Worm (Caenorhabditis elegans): ENCODE data around the gene grl-9.

The grl-9 gene

DNA sequence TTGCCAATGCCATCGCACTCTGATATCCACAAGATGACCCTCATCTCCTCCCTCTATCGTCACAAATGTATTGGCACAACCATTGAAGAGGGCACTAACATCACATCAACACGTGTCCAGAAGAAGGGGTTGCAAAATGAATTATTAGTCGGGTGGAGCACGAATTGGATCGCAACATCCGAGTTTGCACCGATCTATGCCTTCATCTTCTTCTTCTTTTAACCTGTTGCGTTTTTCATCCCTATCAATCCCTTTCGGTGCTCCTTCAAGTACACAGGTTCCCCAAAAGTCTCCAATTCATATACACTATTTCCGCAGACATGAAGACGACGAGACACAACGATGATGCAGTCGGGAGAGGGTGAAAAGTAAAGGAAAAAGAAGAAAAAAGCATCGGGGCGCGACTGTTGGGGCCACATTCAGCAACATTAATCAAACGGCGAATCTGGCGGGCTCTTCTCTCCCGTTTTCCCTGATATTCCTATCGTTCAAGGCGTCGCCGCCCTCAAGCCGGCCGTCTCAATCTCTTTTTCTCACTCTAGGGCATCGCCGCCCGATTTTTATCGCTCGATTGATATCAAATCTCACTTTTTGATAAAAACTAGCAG, 20.1 kb upstream of the grl-9 start:
- no peak for TF ChIP-seq him-1 (tag; optimal IDR thresholded peaks at IDR 0.05)
- TF ChIP-seq dao-5 (tag; optimal IDR thresholded peaks at IDR 0.05), result no peak
- TF ChIP-seq W03F9.2 (tag; optimal IDR thresholded peaks at IDR 0.05), result no peak

DNA sequence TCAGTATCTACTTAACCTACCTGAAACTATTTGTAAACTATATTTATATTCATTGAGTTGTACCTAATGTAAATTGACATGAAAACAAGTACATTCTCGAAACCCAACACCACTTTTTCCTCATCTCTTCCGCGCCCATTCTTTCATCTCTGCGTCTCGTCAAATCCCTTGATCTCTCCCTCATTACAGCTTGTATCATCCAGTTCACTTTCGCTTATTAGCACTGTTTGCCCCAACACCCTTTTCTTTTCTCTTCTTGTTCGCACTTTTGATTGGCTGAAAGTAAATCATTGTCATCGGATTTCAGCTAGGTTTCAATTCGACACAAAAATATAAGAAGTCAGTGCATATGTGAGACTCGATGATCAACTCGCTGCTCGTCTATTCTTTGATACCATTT, 13.3 kb upstream of the grl-9 start, which contains the start of gene T25F10.3:
T25F10.3 (plus strand) TSS at position 308 of the 400 bp plus-strand sequence.
- no peak for TF ChIP-seq dao-5 (tag; optimal IDR thresholded peaks at IDR 0.05)
- TF ChIP-seq W03F9.2 (tag; optimal IDR thresholded peaks at IDR 0.05), result no peak
- TF ChIP-seq him-1 (tag; optimal IDR thresholded peaks at IDR 0.05), result no peak

DNA sequence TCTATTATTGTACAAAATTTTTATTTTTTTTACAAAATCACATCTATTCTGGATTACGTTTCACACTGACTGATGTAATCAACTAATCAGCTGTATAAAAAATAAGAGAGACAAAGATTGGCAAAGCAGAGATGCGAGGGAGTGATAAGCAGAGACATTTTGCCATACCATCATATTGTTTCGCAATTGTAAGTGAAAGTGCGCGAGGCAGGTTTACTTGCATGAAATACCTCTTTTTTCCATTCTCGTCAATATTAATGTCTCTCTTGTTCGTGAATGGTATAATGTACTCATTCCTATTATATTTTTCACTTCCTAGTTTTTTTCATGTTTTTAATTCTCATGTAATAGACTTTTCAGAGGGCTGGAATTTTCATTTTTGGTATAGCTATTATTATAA, 5.4 kb upstream of the grl-9 start:
- no peak for TF ChIP-seq W03F9.2 (tag; optimal IDR thresholded peaks at IDR 0.05)
- no peak for TF ChIP-seq dao-5 (tag; optimal IDR thresholded peaks at IDR 0.05)
- no peak for TF ChIP-seq him-1 (tag; optimal IDR thresholded peaks at IDR 0.05)

DNA sequence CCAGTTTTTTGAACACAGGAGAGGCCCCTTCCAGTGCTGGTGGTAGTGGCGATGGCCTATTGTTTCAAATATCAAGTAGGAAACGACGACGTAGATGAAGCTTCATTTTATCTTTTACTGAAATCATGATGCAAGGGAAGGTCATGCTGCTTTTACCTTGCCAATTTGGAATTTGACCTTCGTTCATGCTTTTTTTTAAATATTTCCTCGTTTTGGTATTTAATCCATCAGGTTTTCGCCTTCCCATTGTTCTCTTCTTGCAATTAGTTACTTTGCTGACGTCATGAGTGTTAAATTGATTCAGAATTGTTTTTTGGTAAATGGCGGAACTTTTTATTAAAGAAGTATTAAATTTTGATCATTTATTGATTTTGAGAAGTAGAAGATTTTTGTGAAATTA, 4.6 kb upstream of the grl-9 start:
- TF ChIP-seq him-1 (tag; optimal IDR thresholded peaks at IDR 0.05) (no peak), dao-5 (tag; optimal IDR thresholded peaks at IDR 0.05) (no peak), W03F9.2 (tag; optimal IDR thresholded peaks at IDR 0.05) (no peak)

DNA sequence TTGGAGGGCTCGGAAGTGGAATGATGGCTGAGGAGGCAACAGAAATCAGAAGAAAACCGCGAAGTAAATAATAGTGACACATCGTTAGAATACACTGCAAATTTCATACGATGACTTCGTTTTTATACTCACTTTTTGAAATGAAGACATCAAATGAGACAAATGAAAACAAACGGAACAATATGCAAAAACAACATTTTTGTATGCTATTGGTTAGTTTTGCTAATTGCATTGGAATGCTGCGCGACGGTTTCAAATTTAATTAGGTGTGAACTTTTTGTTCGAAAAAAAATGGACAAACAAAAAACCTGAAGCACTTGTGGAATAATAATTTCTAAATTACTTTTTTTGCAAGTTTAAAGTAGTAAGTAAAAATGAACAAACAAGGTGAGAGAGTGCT, 1.5 kb upstream of the grl-9 start, which contains the start of gene grl-8:
grl-8 (minus strand) TSS at position 101 of the 400 bp plus-strand sequence.
- TF ChIP-seq W03F9.2 (tag; optimal IDR thresholded peaks at IDR 0.05) (no peak), him-1 (tag; optimal IDR thresholded peaks at IDR 0.05) (no peak), dao-5 (tag; optimal IDR thresholded peaks at IDR 0.05) (no peak)

DNA sequence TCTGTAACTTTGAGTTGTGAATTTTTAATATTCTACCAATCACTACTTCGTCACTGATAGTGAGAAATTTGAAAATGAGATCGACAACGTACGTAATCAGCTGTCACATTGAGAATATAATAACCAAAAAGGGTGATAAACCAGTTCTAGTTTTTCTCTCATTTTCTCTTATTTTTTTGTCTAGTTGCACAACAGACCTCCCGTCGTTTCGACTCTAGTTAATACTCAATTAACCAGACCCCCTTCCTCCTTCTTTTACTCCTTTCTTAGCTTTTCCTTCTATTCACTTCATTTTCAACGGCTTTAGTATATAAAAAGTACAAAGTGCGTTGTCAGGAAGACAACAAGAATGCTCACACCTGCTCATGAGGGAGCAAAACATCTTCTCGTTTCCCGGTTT, 4.3 kb downstream of the grl-9 start, which contains the start of gene ZC487.1:
ZC487.1 (plus strand) TSS at position 301 of the 400 bp plus-strand sequence.
- TF ChIP-seq him-1 (tag; optimal IDR thresholded peaks at IDR 0.05), result no peak
- no peak for TF ChIP-seq W03F9.2 (tag; optimal IDR thresholded peaks at IDR 0.05)

DNA sequence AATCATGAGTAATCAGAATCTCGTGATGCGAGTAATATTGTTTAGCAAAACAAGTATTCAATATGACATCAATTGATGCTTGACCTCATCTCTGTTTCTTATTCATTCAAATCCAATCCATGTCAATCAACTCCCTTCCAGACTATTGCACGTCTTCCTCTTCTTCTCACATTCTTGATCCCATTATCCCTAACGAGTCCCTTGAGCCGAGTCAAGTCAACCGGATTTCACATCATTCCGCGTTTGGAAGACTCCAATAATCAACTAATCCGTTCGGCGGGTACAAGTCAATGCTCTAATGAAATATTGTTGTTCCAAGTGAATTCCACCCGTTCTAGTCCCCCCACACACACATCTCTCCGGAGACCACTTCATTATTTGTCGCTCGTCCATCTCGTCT, 5.2 kb downstream of the grl-9 start:
- TF ChIP-seq dao-5 (tag; optimal IDR thresholded peaks at IDR 0.05) (no peak), him-1 (tag; optimal IDR thresholded peaks at IDR 0.05) (no peak), W03F9.2 (tag; optimal IDR thresholded peaks at IDR 0.05) (no peak)

DNA sequence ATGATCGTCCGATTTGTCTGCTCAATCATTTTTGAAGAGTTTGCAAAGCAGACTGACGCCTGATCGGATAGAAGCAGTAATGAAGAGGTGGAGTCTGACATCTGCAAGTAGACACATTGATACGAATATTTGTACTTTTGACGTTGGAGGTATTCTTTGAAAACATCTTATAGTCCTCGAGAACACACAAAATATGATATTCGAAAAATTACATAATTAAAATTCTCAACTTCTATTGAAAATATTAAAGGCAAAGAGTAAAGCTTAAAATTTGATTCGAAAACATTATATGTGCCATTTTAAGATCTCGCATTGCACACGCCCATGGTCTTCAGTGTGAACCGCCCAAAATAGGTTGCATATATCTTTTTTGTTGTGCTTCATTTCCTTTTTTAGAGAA, 9.1 kb downstream of the grl-9 start, which contains the start of gene ZC487.2:
ZC487.2 (minus strand) TSS at position 101 of the 400 bp plus-strand sequence.
- no peak for TF ChIP-seq him-1 (tag; optimal IDR thresholded peaks at IDR 0.05)
- TF ChIP-seq W03F9.2 (tag; optimal IDR thresholded peaks at IDR 0.05), result no peak
- no peak for TF ChIP-seq dao-5 (tag; optimal IDR thresholded peaks at IDR 0.05)

DNA sequence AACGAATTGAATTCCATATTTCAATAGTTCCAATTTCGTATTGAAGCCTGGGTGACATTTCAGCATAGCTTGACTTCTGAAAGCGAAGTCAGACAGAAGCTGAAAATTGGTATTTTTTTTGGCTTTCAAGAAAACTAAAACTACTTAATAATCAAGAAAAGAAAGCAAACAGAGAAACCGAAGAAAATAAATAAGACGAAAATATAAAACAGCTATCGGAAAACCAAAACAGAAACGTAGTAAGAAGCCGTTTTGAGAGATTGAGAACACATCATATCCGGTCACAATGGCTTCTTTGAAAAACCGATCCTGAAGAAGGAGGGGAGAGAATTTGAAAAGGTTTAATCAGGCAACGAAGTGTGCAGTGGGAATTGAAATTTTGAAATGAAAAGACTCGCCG, 13.3 kb downstream of the grl-9 start, which contains the start of gene srg-30:
srg-30 (minus strand) TSS at position 101 of the 400 bp plus-strand sequence.
- TF ChIP-seq him-1 (tag; optimal IDR thresholded peaks at IDR 0.05) (no peak), W03F9.2 (tag; optimal IDR thresholded peaks at IDR 0.05) (no peak), dao-5 (tag; optimal IDR thresholded peaks at IDR 0.05) (no peak)

DNA sequence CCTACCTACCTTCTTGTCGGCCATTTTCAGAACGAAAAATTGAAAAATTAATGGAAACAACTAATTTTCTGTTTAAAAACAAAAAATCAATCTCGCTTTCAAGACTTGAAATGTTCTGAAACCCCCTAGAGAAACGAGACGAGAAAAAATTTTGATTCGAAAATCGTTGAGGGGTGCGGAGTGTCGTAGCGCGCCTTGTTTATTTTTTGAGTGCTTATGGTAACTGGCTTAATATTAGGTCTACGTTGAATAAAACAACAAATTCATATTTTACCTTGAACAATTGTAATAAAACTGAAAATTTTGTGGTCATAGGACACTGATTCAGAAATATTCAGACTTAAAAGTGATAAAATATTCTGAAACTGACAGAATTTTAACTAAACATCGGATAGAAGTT, 21.0 kb downstream of the grl-9 start, which contains the start of gene sna-1:
sna-1 (minus strand) TSS at position 218 of the 400 bp plus-strand sequence.
- TF ChIP-seq W03F9.2 (tag; optimal IDR thresholded peaks at IDR 0.05), result no peak
- TF ChIP-seq him-1 (tag; optimal IDR thresholded peaks at IDR 0.05), result no peak
- TF ChIP-seq dao-5 (tag; optimal IDR thresholded peaks at IDR 0.05), result no peak

DNA sequence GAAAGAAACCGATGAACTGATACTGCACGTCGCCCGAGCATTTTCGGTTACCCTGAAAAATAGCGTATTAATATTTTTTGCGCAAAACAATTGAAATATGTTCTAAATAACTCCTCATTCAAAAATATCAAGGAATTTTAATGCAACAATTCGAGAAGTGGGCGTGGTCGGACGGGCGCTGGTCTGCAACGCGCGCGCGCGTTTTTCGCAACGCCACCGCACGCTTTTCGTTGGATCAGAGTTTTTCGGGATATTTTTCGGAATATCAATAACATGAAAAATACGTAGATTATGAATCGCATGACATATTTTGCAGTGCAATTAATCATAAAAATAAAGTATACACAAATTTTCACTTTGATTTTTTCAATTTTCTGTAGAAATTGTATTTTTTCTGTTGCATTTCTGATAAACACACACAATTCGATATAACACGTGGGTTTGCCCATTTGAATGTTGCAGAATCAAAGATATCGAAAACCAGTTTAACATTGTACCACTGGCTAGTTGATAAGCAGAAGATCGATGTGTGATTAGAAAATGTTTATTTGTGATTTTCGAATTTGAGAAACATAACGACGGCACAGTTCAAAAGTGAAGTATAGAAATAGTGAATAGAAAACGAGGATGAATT, 22.3 kb downstream of the grl-9 start, which contains the start of gene dlst-1:
dlst-1 (minus strand) TSS at position 52 of the 634 bp plus-strand sequence.
- no peak for TF ChIP-seq him-1 (tag; optimal IDR thresholded peaks at IDR 0.05)
- TF ChIP-seq dao-5 (tag; optimal IDR thresholded peaks at IDR 0.05), result no peak
- no peak for TF ChIP-seq W03F9.2 (tag; optimal IDR thresholded peaks at IDR 0.05)

DNA sequence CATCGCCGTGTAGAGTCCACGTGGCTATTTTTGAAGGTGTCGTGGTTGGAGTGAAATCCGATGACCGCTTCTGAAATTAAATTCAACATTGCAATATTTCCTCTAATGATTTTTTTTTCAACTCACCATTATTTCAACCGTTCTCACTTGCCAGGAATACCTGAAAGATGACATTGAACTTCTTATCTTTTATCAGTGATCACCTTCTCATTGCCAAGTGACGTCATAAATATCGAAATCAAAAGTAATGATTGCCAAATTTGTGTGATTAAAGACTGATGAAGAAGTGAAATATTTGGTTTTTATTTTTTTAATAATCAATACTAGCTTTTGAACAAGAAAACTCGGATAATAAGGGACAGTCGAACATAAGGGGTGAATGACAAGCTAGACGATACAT, 24.7 kb downstream of the grl-9 start, which contains the start of gene W02F12.4:
W02F12.4 (minus strand) TSS at position 164 of the 400 bp plus-strand sequence.
- TF ChIP-seq dao-5 (tag; optimal IDR thresholded peaks at IDR 0.05), result no peak
- no peak for TF ChIP-seq him-1 (tag; optimal IDR thresholded peaks at IDR 0.05)
- TF ChIP-seq W03F9.2 (tag; optimal IDR thresholded peaks at IDR 0.05), result no peak

DNA sequence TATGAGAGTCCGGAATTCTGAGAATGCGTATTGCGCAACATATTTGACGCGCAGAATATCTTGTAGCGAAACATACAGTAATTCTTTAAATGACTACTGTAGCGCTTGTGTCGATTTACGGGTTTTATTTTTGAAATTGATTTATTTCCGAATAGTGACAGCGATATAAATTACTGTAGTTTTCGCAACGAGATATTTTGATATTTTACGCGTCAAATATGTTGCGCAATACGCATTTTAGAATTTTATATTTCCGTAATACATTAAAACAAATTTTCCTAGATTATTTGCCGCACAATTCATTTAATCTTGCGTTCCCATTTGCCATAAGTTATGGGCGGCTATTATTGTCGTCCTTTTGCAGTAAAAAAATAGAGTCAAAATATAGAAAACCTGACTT, 26.1 kb downstream of the grl-9 start:
- TF ChIP-seq dao-5 (tag; optimal IDR thresholded peaks at IDR 0.05), result no peak
- TF ChIP-seq W03F9.2 (tag; optimal IDR thresholded peaks at IDR 0.05), result no peak
- TF ChIP-seq him-1 (tag; optimal IDR thresholded peaks at IDR 0.05), result no peak

DNA sequence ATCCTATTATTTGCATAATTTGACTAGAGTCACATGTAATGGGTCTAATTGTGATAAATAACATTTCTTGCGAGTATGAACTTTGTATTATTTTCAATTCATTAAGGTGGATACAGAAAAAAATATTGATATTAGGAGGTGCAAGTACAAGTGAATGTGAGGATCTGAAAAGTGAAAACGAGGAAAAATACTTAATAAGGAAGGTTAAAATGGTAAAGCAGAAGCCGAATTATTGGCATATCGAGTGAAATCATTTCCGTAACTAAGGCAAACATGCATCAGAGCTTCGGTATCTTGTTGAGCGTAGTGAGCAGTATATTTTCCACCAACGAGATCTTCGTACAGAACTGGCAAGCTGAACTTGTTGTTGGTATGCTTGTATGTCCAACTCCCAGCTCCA, 27.0 kb downstream of the grl-9 start:
- TF ChIP-seq him-1 (tag; optimal IDR thresholded peaks at IDR 0.05) (no peak), W03F9.2 (tag; optimal IDR thresholded peaks at IDR 0.05) (no peak), dao-5 (tag; optimal IDR thresholded peaks at IDR 0.05) (no peak)
